Fruit fly (Drosophila melanogaster): Measurements from ENCODE around the gene CG5937.

Gene CG5937

DNA sequence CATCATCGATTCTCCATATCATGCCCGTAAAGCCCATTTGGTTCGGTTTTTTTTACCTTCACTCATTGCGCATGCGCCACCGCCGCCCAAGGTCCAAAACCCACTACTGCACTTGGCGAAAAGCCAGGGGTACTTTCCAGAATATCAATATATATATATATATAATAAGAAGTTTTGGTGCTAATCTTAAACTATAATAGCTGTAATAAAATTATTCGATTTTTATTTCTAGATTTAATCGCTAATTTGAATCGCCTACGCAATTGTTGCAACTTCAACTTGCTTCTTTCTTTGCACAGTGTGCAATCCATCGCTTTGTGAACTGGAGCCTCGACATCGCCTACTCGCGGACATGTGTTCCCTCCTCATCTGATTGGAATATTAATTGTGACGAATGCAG is 36.0 kb upstream of the CG5937 start (continued):
- TF ChIP-seq fkh (GFP tag; optimal IDR thresholded peaks at IDR 0.05) (no peak), dsx (GFP tag; optimal IDR thresholded peaks at IDR 0.05; ENCODE audit: poor library complexity, severe bottlenecking) (peak; percentile 54), CG8319 (GFP tag; optimal IDR thresholded peaks at IDR 0.05) (no peak), Sox15 (GFP tag; optimal IDR thresholded peaks at IDR 0.05) (no peak), svp (GFP tag) (peak; percentile 52), CG31627 (GFP tag; optimal IDR thresholded peaks at IDR 0.05) (no peak), CG10669 (GFP tag; optimal IDR thresholded peaks at IDR 0.05) (peak; percentile 61), esn (GFP tag; optimal IDR thresholded peaks at IDR 0.05) (peak; percentile 8), CG16779 (tag; optimal IDR thresholded peaks at IDR 0.05) (no peak), CG10631 (GFP tag; optimal IDR thresholded peaks at IDR 0.05) (peak; percentile 57), CG9139 (GFP tag; optimal IDR thresholded peaks at IDR 0.05) (peak; percentile 58), pdm3 (GFP tag; optimal IDR thresholded peaks at IDR 0.05) (peak; percentile 5), eg (GFP tag; IDR thresholded peaks at IDR 0.05) (no peak), CG11294 (GFP tag; IDR thresholded peaks at IDR 0.05) (no peak), Blimp-1 (GFP tag; optimal IDR thresholded peaks at IDR 0.05) (no peak), Smox (GFP tag; optimal IDR thresholded peaks at IDR 0.05) (no peak)

- TF ChIP-seq CG3032 (tag; optimal IDR thresholded peaks at IDR 0.05) (no peak), cyc (GFP tag; optimal IDR thresholded peaks at IDR 0.05) (no peak), CG1621 (tag; optimal IDR thresholded peaks at IDR 0.05) (no peak), CG4318 (GFP tag; optimal IDR thresholded peaks at IDR 0.05) (no peak)
Observed at dm6 chrX:6007502-6007901, 32.3 kb upstream of the CG5937 start.

DNA sequence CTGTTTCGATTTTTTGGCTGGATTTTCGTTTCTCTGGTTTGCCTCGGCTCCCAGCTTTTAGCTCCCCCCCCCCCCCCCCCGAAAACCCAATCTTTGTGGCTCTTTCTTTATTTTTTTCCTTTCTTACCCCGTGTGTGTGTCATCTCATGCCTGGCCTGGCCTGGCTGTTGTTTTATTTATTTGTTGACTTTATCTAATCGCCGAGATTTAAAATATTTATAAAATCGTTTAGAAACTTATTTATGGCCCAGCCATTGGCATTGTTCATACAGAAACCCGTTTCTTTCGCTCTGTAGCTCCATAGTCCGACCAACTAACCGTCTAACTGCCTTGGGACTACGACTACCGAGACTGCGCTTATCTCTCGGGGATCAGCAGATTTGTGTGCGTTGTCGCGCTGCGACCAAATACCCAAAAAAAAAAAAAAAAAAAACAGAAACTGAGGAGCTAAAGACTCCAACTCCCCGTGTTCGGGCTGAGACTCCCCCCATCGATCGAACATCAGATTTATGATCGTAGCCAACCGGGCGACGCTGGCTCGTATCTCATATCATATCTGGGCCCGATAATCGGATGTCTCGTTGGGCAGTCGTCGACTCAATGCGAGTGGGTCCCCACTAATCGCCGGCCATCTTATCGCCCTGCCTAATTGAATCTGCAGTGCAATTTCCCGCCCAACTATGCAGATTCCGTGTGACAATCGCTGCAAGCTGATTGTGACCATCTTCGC is 29.1 kb upstream of the CG5937 start:
- no peak for TF ChIP-seq CG15336 (GFP tag; IDR thresholded peaks at IDR 0.05)
- TF ChIP-seq dsx (GFP tag; optimal IDR thresholded peaks at IDR 0.05; ENCODE audit: poor library complexity, severe bottlenecking), result no peak
- TF ChIP-seq CG6808 (GFP tag; optimal IDR thresholded peaks at IDR 0.05), result no peak
- TF ChIP-seq ss (GFP tag; optimal IDR thresholded peaks at IDR 0.05), result no peak
- no peak for TF ChIP-seq salr (GFP tag; optimal IDR thresholded peaks at IDR 0.05)
- TF ChIP-seq Hr38 (GFP tag; optimal IDR thresholded peaks at IDR 0.05), result no peak
- no peak for TF ChIP-seq Blimp-1 (GFP tag; optimal IDR thresholded peaks at IDR 0.05)
- no peak for TF ChIP-seq CG11294 (GFP tag; IDR thresholded peaks at IDR 0.05)
- TF ChIP-seq lz (GFP tag; optimal IDR thresholded peaks at IDR 0.05), result no peak
- no peak for TF ChIP-seq topi (GFP tag; optimal IDR thresholded peaks at IDR 0.05)
- no peak for TF ChIP-seq CG16779 (tag; optimal IDR thresholded peaks at IDR 0.05)
- TF ChIP-seq Hr4 (GFP tag; optimal IDR thresholded peaks at IDR 0.05), result no peak
- TF ChIP-seq CG11762 (GFP tag; optimal IDR thresholded peaks at IDR 0.05; ENCODE audit: insufficient read depth), result no peak
- no peak for TF ChIP-seq Met (GFP tag; optimal IDR thresholded peaks at IDR 0.05)
- TF ChIP-seq Eip93F (GFP tag; optimal IDR thresholded peaks at IDR 0.05), result no peak
- no peak for TF ChIP-seq CG9139 (GFP tag; optimal IDR thresholded peaks at IDR 0.05)

- TF ChIP-seq CG4318 (GFP tag; optimal IDR thresholded peaks at IDR 0.05) (no peak), CG3032 (tag; optimal IDR thresholded peaks at IDR 0.05) (no peak), Eip93F (GFP tag; optimal IDR thresholded peaks at IDR 0.05) (no peak), Hr39 (GFP tag; optimal IDR thresholded peaks at IDR 0.05) (no peak), OdsH (GFP tag; optimal IDR thresholded peaks at IDR 0.05) (no peak), CG16779 (tag; optimal IDR thresholded peaks at IDR 0.05) (no peak), achi (GFP tag; optimal IDR thresholded peaks at IDR 0.05) (no peak), CG10631 (GFP tag; optimal IDR thresholded peaks at IDR 0.05) (no peak), ss (GFP tag; optimal IDR thresholded peaks at IDR 0.05) (peak; percentile 18 to 40), Eip78C (GFP tag) (peak; percentile 46), CG6163 (GFP tag; IDR thresholded peaks at IDR 0.05) (peak; percentile 55; the same call in 2 of the 3 replicates), topi (GFP tag; optimal IDR thresholded peaks at IDR 0.05) (no peak), CG31627 (GFP tag; optimal IDR thresholded peaks at IDR 0.05) (no peak), spab (GFP tag; optimal IDR thresholded peaks at IDR 0.05) (no peak), Ets21C (GFP tag; optimal IDR thresholded peaks at IDR 0.05) (no peak), cyc (GFP tag; optimal IDR thresholded peaks at IDR 0.05) (no peak), Lpt (GFP tag; optimal IDR thresholded peaks at IDR 0.05) (no peak), CG8319 (GFP tag; optimal IDR thresholded peaks at IDR 0.05) (no peak), fkh (GFP tag; optimal IDR thresholded peaks at IDR 0.05) (peak; percentile 76), CG11902 (GFP tag; optimal IDR thresholded peaks at IDR 0.05) (no peak), Smox (GFP tag; optimal IDR thresholded peaks at IDR 0.05) (no peak), CG10669 (GFP tag; optimal IDR thresholded peaks at IDR 0.05) (no peak), CG6792 (GFP tag; optimal IDR thresholded peaks at IDR 0.05) (no peak), Hr38 (GFP tag; optimal IDR thresholded peaks at IDR 0.05) (no peak), CG6276 (GFP tag; optimal IDR thresholded peaks at IDR 0.05) (no peak)
Observed at dm6 chrX:6012976-6013684, 26.7 kb upstream of the CG5937 start, which contains the start of gene mab-21. Gene mab-21, minus strand, starts transcription at chrX:6013181.

All from whole organism, prepupa.